Fruit fly (Drosophila melanogaster) whole organism, prepupa: ENCODE results near the gene CG14610.

Experiments used
- CG11762 ChIP-seq: fragments of 200-800 bp; sonication (Bioruptor generic); optimal IDR thresholded peaks from 3 replicates; lab custom pipeline; 2016; ENCODE audit warnings: missing biosample characterization, missing genetic modification characterization; ENCODE audit not compliant: insufficient read depth
- CG16779 ChIP-seq: fragments of 200-800 bp; sonication (Bioruptor generic); optimal IDR thresholded peaks from 3 replicates; lab custom pipeline; 2017; ENCODE audit warnings: missing biosample characterization, mild to moderate bottlenecking, missing genetic modification characterization
- CG34406 ChIP-seq: fragments of 200-800 bp; sonication (Bioruptor generic); optimal IDR thresholded peaks from 3 replicates; lab custom pipeline; 2016; ENCODE audit warnings: missing biosample characterization, missing genetic modification characterization
- CG6808 ChIP-seq: fragments of 200-800 bp; sonication (Bioruptor generic); optimal IDR thresholded peaks from 3 replicates; lab custom pipeline; 2017; ENCODE audit warnings: missing biosample characterization, missing genetic modification characterization, mild to moderate bottlenecking, moderate library complexity, missing genetic modification reagents
- CG6854 ChIP-seq: fragments of 200-800 bp; sonication (Bioruptor generic); optimal IDR thresholded peaks from 2 replicates; lab custom pipeline; 2017; ENCODE audit warnings: missing biosample characterization, mild to moderate bottlenecking, missing genetic modification characterization
- Eip75B ChIP-seq: fragments of 200-800 bp; sonication (Bioruptor generic); optimal IDR thresholded peaks from 3 replicates; lab custom pipeline; 2016; ENCODE audit warnings: missing biosample characterization, missing genetic modification characterization
- Eip93F ChIP-seq: fragments of 200-800 bp; sonication (Bioruptor generic); optimal IDR thresholded peaks from 2 replicates; lab custom pipeline; 2016; ENCODE audit warnings: missing biosample characterization, mild to moderate bottlenecking, missing genetic modification characterization
- Hr38 ChIP-seq: sonication (Bioruptor generic); optimal IDR thresholded peaks from 2 replicates; lab custom pipeline; 2016; ENCODE audit warnings: missing biosample characterization, missing genetic modification characterization
- Smox ChIP-seq: fragments of 200-800 bp; sonication (Bioruptor generic); optimal IDR thresholded peaks from 3 replicates; lab custom pipeline; 2016; ENCODE audit warnings: missing biosample characterization, missing genetic modification characterization
- Sox14 ChIP-seq: fragments of 200-800 bp; sonication (Bioruptor generic); optimal IDR thresholded peaks from 3 replicates; lab custom pipeline; 2016; ENCODE audit warnings: missing biosample characterization, missing genetic modification characterization
- cyc ChIP-seq: fragments of 200-800 bp; sonication (Bioruptor generic); optimal IDR thresholded peaks from 3 replicates; lab custom pipeline; 2016; ENCODE audit warnings: missing biosample characterization, missing genetic modification characterization
- esn ChIP-seq: fragments of 200-800 bp; sonication (Bioruptor generic); optimal IDR thresholded peaks from 2 replicates; lab custom pipeline; 2016; ENCODE audit warnings: missing biosample characterization, mild to moderate bottlenecking, missing genetic modification characterization, moderate library complexity
- ss ChIP-seq, 2 experiments: fragments of 200-800 bp; sonication (Bioruptor generic); optimal IDR thresholded peaks; 2 replicates in 1 of 2; 3 replicates in 1 of 2; lab custom pipeline; 2017 to 2018; ENCODE audit warnings: mild to moderate bottlenecking in 2 of 2, missing biosample characterization in 2 of 2, missing genetic modification characterization in 2 of 2, moderate library complexity in 1 of 2
- vri ChIP-seq: fragments of 200-800 bp; sonication (Bioruptor generic); optimal IDR thresholded peaks from 3 replicates; lab custom pipeline; 2016; ENCODE audit warnings: missing biosample characterization, mild to moderate bottlenecking, missing genetic modification characterization

DNA sequence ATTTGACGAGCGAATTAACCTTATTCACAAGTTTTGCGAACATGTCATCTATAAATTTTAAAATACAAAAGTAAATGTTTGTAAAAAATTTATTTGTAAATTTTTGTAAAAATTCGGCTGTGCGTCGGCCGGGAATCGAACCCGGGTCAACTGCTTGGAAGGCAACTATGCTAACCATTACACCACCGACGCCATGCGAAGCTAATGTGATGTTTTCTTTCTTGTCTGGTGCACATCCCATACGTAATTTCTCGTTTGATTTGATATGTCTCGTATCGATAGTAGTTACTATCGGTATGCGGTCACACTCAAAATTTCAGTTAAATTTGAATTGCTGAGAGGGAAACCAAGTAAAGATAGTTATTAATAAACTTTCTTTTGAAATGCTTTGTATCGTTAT is 13.3 kb downstream of the CG14610 start:
- TF ChIP-seq CG6854 = no peak
- no peak for TF ChIP-seq Hr38 (GFP tag; lab: Kevin White, UChicago)
- no peak for TF ChIP-seq vri (GFP tag; lab: Kevin White, UChicago)
- no peak for TF ChIP-seq cyc (GFP tag; lab: Kevin White, UChicago)
- peak; percentile 46 for TF ChIP-seq esn
- no peak for TF ChIP-seq Smox (GFP tag; lab: Kevin White, UChicago)
- TF ChIP-seq CG34406 = no peak
- no peak for TF ChIP-seq ss (GFP tag; optimal IDR thresholded peaks at IDR 0.05; lab: Kevin White, UChicago)
- TF ChIP-seq Eip93F (GFP tag; lab: Kevin White, UChicago) = no peak
- TF ChIP-seq CG6808 (GFP tag; lab: Kevin White, UChicago) = no peak
- TF ChIP-seq Sox14 (GFP tag; lab: Kevin White, UChicago) = no peak
- TF ChIP-seq CG11762 (GFP tag; lab: Kevin White, UChicago) = no peak
- TF ChIP-seq Eip75B = no peak
- no peak for TF ChIP-seq CG16779 (tag; lab: Kevin White, UChicago)
